Worm (Caenorhabditis elegans) whole organism, L4/young adult: ENCODE measurements around the gene Y5F2A.4.
A peak's percentile ranks its signal among the peaks of the same experiment; 100 is the strongest.

Experiments
- W03F9.2 ChIP-seq: fragments of 150-350 bp; optimal IDR thresholded peaks from 2 replicates; lab custom pipeline; 2014; ENCODE audit warnings: missing biosample characterization, missing genetic modification characterization
- dao-5 ChIP-seq: sonication (generic microtip); optimal IDR thresholded peaks from 2 replicates; lab custom pipeline; 2016; ENCODE audit warnings: missing genotype, missing genetic modification characterization, moderate library complexity, missing compliant biosample characterization
- him-1 ChIP-seq: sonication (generic microtip); optimal IDR thresholded peaks from 2 replicates; lab custom pipeline; 2016; ENCODE audit warnings: missing genotype, missing genetic modification reagents, missing genetic modification characterization, missing compliant biosample characterization

Gene Y5F2A.4

DNA sequence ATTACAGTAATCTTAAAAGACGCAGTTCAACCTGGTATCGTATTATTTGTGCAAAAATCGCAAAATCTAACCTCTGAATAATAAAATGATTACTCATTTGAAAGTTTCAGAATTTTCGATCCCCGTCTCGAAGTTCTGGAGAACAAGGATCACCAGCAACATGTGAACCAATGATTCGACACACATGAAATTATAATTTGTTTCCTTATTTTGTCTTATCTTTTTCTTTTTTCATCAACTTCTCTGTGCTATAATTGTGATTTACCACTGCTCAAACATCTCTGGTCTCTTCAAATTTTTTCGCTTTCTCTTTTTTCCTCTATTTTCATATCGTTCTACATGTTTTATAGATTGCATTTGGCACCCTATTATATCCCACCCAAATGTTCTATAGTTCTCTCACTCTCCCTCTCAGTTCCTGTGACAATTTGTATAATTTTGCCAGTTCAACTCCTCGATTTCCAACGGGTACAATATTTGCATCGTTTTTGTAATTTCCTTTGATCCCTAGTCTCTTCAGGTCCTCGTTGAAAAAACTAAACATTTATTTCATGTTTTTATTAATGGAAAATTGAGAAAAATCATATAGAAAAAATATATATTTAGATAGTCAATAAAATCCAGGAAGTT is 15.3 kb downstream of the Y5F2A.4 start:
- TF ChIP-seq him-1 (tag; lab: Kevin White, UChicago) (no peak), dao-5 (tag; lab: Kevin White, UChicago) (no peak), W03F9.2 (tag; lab: Kevin White, UChicago) (no peak)

ce11 chrIV:11053652-11054317 is 24.6 kb downstream of the Y5F2A.4 start, which contains the start of the genes F36H1.12 and lin-3:
TSS of gene F36H1.12 (minus strand) at chrIV:11053702.
TSS of gene lin-3 (plus strand) at chrIV:11054308.
- TF ChIP-seq W03F9.2 (tag; lab: Kevin White, UChicago) = no peak
- no peak for TF ChIP-seq him-1 (tag; lab: Kevin White, UChicago)
- TF ChIP-seq dao-5 (tag; lab: Kevin White, UChicago) = no peak

DNA sequence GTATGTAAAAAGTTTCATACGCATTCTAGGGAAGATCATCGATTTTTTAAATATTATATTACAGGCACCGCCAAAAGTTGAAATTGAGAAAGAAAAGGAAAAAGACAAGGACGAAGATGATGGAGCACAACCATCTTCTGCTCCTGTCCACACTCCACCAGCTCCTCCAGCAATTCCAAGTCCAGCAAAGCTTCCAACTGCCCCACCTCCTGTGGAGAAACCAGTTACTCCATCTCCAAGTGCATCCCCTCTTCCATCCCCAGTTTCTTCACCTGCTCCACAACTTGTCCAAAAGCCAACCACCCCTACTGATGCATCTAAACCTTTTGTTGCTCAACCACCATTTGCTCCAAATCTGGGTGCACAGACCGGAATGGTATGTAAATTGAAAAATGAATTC is 26.4 kb downstream of the Y5F2A.4 start:
- no peak for TF ChIP-seq dao-5 (tag; lab: Kevin White, UChicago)
- no peak for TF ChIP-seq him-1 (tag; lab: Kevin White, UChicago)
- TF ChIP-seq W03F9.2 (tag; lab: Kevin White, UChicago) = no peak

- no peak for TF ChIP-seq W03F9.2 (tag; lab: Kevin White, UChicago)
- TF ChIP-seq him-1 (tag; lab: Kevin White, UChicago) = no peak
- TF ChIP-seq dao-5 (tag; lab: Kevin White, UChicago) = no peak
Measured at ce11 chrIV:11049806-11050205, 28.6 kb downstream of the Y5F2A.4 start, which contains the start of gene F36H1.3. TSS of gene F36H1.3 (plus strand) at chrIV:11050128.

- TF ChIP-seq W03F9.2 (tag; lab: Kevin White, UChicago) (no peak), dao-5 (tag; lab: Kevin White, UChicago) (no peak), him-1 (tag; lab: Kevin White, UChicago) (no peak)
Measured at ce11 chrIV:11048871-11049270, 29.5 kb downstream of the Y5F2A.4 start, which contains the start of gene F36H1.11. TSS of gene F36H1.11 (plus strand) at chrIV:11049171.

ce11 chrIV:11044377-11044776 is 34.0 kb downstream of the Y5F2A.4 start:
- TF ChIP-seq dao-5 (tag; lab: Kevin White, UChicago) = no peak

ce11 chrIV:11038665-11039064 is 39.7 kb downstream of the Y5F2A.4 start:
- TF ChIP-seq dao-5 (tag; lab: Kevin White, UChicago) (no peak), him-1 (tag; lab: Kevin White, UChicago) (no peak), W03F9.2 (tag; lab: Kevin White, UChicago) (no peak)

DNA sequence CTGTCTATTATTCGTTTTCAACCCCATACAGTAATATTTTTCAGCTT is 39.9 kb downstream of the Y5F2A.4 start, which contains the start of gene kdin-1:
Gene kdin-1, plus strand, starts transcription at position 38 of the 47 bp plus-strand sequence.
- TF ChIP-seq W03F9.2 (tag; lab: Kevin White, UChicago) (no peak), him-1 (tag; lab: Kevin White, UChicago) (no peak), dao-5 (tag; lab: Kevin White, UChicago) (no peak)

- TF ChIP-seq W03F9.2 (tag; lab: Kevin White, UChicago) (no peak), him-1 (tag; lab: Kevin White, UChicago) (no peak), dao-5 (tag; lab: Kevin White, UChicago) (no peak)
Measured at ce11 chrIV:11038218-11038617, 40.2 kb downstream of the Y5F2A.4 start.

DNA sequence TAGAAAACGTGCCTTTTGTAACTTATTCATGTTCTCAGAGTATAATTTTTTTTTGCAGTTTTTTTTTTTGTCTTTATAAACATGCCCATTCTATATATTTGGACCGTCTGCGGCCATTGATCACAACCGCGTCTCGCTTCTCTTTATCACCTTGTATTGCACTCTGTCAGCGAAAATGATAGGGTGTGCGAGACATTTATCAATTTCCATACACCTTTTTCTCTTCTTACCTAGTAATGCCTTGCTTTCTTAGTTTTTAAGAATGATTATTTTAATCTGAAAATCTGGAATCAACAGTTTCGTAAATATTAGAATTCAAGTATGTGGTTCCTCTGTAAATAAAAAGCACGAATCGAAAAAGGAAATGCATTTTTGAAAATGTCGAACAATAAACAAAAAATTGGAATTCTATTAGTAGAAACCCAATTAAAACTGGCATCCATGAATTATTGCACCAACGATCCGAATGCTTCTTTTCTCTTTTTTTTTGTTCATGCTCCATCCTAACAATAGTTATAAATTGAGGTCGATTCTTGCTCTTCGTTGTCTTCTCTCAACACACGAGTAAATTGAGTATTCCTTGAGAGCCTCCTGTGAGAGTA is 41.2 kb downstream of the Y5F2A.4 start:
- TF ChIP-seq dao-5 (tag; lab: Kevin White, UChicago) = no peak
- TF ChIP-seq him-1 (tag; lab: Kevin White, UChicago) = no peak
- TF ChIP-seq W03F9.2 (tag; lab: Kevin White, UChicago) = no peak

DNA sequence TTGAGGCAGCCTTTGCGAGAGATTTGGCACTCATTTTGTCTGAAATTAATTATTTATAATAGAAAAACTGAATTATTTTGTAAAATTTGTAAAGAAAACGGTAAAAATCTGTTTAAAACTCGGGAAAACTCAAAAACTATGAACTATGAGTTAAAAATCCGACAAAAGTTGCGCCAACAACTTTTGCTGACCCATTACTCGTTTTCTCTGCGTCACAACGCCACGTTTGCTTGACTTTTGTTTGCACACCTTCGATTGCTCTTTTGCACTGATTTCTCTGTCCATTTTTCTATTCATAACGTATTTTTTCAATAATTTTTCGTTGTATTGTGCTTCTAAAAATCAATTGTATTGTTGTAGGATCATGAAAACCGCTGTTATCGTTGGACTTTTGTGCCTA is 42.2 kb downstream of the Y5F2A.4 start, which contains the start of gene fkb-1:
Gene fkb-1, plus strand, starts transcription at position 361 of the 400 bp plus-strand sequence.
- TF ChIP-seq W03F9.2 (tag; lab: Kevin White, UChicago) = peak; percentile 71
- no peak for TF ChIP-seq dao-5 (tag; lab: Kevin White, UChicago)

DNA sequence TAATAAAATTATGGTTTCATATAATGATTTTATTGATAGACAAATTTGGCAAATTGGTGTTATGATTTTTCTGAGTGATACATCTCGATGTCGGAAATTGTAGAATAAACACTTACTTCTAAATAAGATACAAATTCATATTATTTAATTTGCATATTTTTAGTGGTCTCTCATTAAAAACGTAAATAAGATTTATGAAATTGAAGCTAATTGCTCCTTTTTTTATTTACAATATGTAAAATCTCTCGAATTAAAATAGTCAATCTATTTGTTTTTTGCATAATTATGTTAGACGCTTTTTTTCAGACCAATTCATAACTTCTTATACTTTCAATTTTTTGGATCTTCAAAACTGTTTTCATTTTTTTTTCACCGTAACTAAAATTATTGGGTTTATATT is 46.1 kb downstream of the Y5F2A.4 start, which contains the start of gene hrg-6:
Gene hrg-6, plus strand, starts transcription at position 301 of the 400 bp plus-strand sequence.
- TF ChIP-seq dao-5 (tag; lab: Kevin White, UChicago) (no peak), him-1 (tag; lab: Kevin White, UChicago) (no peak), W03F9.2 (tag; lab: Kevin White, UChicago) (no peak)

ce11 chrIV:11031640-11032039 is 46.7 kb downstream of the Y5F2A.4 start:
- TF ChIP-seq W03F9.2 (tag; lab: Kevin White, UChicago) = no peak
- TF ChIP-seq dao-5 (tag; lab: Kevin White, UChicago) = no peak
- no peak for TF ChIP-seq him-1 (tag; lab: Kevin White, UChicago)

DNA sequence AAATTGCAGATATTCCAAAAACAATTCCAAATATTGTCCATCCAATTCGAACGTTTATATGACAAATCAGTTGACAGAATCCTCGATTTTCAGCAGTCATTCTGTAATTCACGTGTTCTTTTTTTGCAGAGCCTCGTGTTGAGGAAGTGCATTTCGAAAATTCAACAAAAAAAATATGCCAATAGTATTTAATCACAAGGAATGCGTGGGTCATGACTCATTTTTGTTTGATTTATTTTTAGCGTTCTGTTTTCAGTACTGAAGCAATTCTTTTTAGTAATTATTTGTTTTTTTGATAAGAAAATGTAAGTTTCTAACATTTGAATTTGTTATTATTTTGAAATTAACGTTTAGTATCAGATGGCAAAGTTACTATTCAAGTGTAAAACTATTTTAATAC is 47.5 kb downstream of the Y5F2A.4 start, which contains the start of gene hrg-4:
Gene hrg-4, minus strand, starts transcription at position 101 of the 400 bp plus-strand sequence.
- TF ChIP-seq dao-5 (tag; lab: Kevin White, UChicago) (no peak), W03F9.2 (tag; lab: Kevin White, UChicago) (no peak), him-1 (tag; lab: Kevin White, UChicago) (no peak)
